Fruit fly (Drosophila melanogaster) whole organism, embryonic: ENCODE results near the gene Kaz-m1.

Source experiments
- ATbp ChIP-seq: fragments of 200-800 bp; sonication (Bioruptor generic); optimal IDR thresholded peaks from 2 replicates; lab custom pipeline; 2017; ENCODE audit warnings: missing biosample characterization, mild to moderate bottlenecking, missing genetic modification characterization, missing genetic modification reagents
- Aef1 ChIP-seq: fragments of 200-800 bp; sonication (Bioruptor generic); IDR thresholded peaks from 3 replicates; pipeline ENCODE4 v1.3.6; 2022; ENCODE audit warnings: missing biosample characterization, missing genetic modification characterization
- Blimp-1 ChIP-seq: fragments of 200-800 bp; sonication (Bioruptor generic); optimal IDR thresholded peaks from 3 replicates; lab custom pipeline; 2018; ENCODE audit warnings: missing biosample characterization, missing genetic modification characterization, mild to moderate bottlenecking, moderate library complexity, missing genetic modification reagents
- CG10654 ChIP-seq: fragments of 200-800 bp; sonication (Bioruptor generic); optimal IDR thresholded peaks from 2 replicates; lab custom pipeline; 2016; ENCODE audit warnings: missing biosample characterization, missing genetic modification characterization
- CG11695 ChIP-seq: fragments of 200-800 bp; sonication (Bioruptor generic); IDR thresholded peaks from 3 replicates; pipeline ENCODE4 v1.3.6; 2022; ENCODE audit warnings: missing biosample characterization, missing genetic modification characterization
- CG12236 ChIP-seq: fragments of 200-800 bp; sonication (Bioruptor generic); optimal IDR thresholded peaks from 2 replicates; lab custom pipeline; 2016; ENCODE audit warnings: missing biosample characterization, missing genetic modification characterization
- CG12659 ChIP-seq: fragments of 200-800 bp; sonication (Bioruptor generic); optimal IDR thresholded peaks from 3 replicates; lab custom pipeline; 2017; ENCODE audit warnings: mild to moderate bottlenecking, missing biosample characterization, missing genetic modification reagents, missing genetic modification characterization
- CG15696 ChIP-seq: fragments of 200-800 bp; sonication (Bioruptor generic); optimal IDR thresholded peaks from 2 replicates; lab custom pipeline; 2019; ENCODE audit warnings: missing biosample characterization, mild to moderate bottlenecking, missing genetic modification characterization, moderate library complexity
- CG1647 ChIP-seq: fragments of 200-800 bp; sonication (Bioruptor generic); optimal IDR thresholded peaks from 3 replicates; lab custom pipeline; 2016; ENCODE audit warnings: missing biosample characterization, missing genetic modification characterization
- CG16779 ChIP-seq: fragments of 200-800 bp; sonication (Bioruptor generic); IDR thresholded peaks from 2 replicates; pipeline ENCODE4 v1.3.6; 2022; ENCODE audit warnings: missing biosample characterization, missing genetic modification characterization
- CG16815 ChIP-seq: fragments of 200-800 bp; sonication (Bioruptor generic); optimal IDR thresholded peaks from 3 replicates; lab custom pipeline; 2017; ENCODE audit warnings: missing biosample characterization, mild to moderate bottlenecking, missing genetic modification characterization
- CG17829 ChIP-seq: fragments of 200-800 bp; optimal IDR thresholded peaks from 2 replicates; lab custom pipeline; 2019; ENCODE audit warnings: missing biosample characterization, mild to moderate bottlenecking, missing genetic modification characterization, moderate library complexity
- CG3726 ChIP-seq: fragments of 200-800 bp; sonication (Bioruptor generic); IDR thresholded peaks from 3 replicates; pipeline ENCODE4, ENCODE4 v1.3.6; 2022; ENCODE audit warnings: missing biosample characterization, missing genetic modification characterization
- CG3838 ChIP-seq: fragments of 200-800 bp; sonication (Bioruptor generic); optimal IDR thresholded peaks from 3 replicates; lab custom pipeline; 2016; ENCODE audit warnings: missing biosample characterization, missing genetic modification characterization
- CG42726 ChIP-seq: fragments of 200-800 bp; sonication (Bioruptor generic); IDR thresholded peaks from 2 replicates; pipeline ENCODE4 v1.3.6; 2022; ENCODE audit warnings: missing biosample characterization, missing genetic modification characterization; ENCODE audit not compliant: partially characterized antibody
- CG4424 ChIP-seq: fragments of 200-800 bp; sonication (Bioruptor generic); optimal IDR thresholded peaks from 3 replicates; lab custom pipeline; 2016; ENCODE audit warnings: missing biosample characterization, missing genetic modification characterization
- CG4820 ChIP-seq: fragments of 200-800 bp; sonication (Bioruptor generic); optimal IDR thresholded peaks from 3 replicates; lab custom pipeline; 2016; ENCODE audit warnings: missing biosample characterization, missing genetic modification characterization
- CG5180 ChIP-seq: fragments of 200-800 bp; sonication (Bioruptor generic); optimal IDR thresholded peaks from 3 replicates; lab custom pipeline; 2017; ENCODE audit warnings: missing biosample characterization, missing genetic modification characterization, mild to moderate bottlenecking, moderate library complexity, missing genetic modification reagents
- CG8478 ChIP-seq: fragments of >200 bp; optimal IDR thresholded peaks from 2 replicates; lab custom pipeline; 2018
- CG8944 ChIP-seq: fragments of 200-800 bp; sonication (Bioruptor generic); optimal IDR thresholded peaks from 3 replicates; lab custom pipeline; 2016; ENCODE audit warnings: missing biosample characterization, missing genetic modification characterization
- CG9215 ChIP-seq: fragments of 200-800 bp; sonication (Bioruptor generic); IDR thresholded peaks from 2 replicates; pipeline ENCODE4 v1.3.6; 2022; ENCODE audit warnings: missing biosample characterization, missing genetic modification characterization
- CG9876 ChIP-seq: fragments of 200-800 bp; sonication (Bioruptor generic); optimal IDR thresholded peaks from 2 replicates; lab custom pipeline; 2016; ENCODE audit warnings: missing biosample characterization, missing genetic modification characterization
- CHES-1-like ChIP-seq: fragments of 200-800 bp; sonication (Bioruptor generic); optimal IDR thresholded peaks from 2 replicates; lab custom pipeline; 2016; ENCODE audit warnings: missing biosample characterization, missing genetic modification characterization
- CTCF ChIP-seq: fragments of 200-800 bp; sonication (Bioruptor generic); optimal IDR thresholded peaks from 2 replicates; lab custom pipeline; 2017; ENCODE audit warnings: missing biosample characterization, mild to moderate bottlenecking, missing genetic modification characterization, moderate library complexity
- Dbx ChIP-seq: fragments of 200-800 bp; sonication (Bioruptor generic); IDR thresholded peaks from 3 replicates; pipeline ENCODE4 v1.3.6; 2022; ENCODE audit warnings: missing biosample characterization, missing genetic modification characterization
- Dll ChIP-seq: fragments of 200-800 bp; sonication (Bioruptor generic); IDR thresholded peaks from 4 replicates; pipeline ENCODE4 v1.3.6; 2022; ENCODE audit warnings: missing biosample characterization, missing genetic modification characterization; ENCODE audit not compliant: partially characterized antibody
- Doc2 ChIP-seq: fragments of 200-800 bp; sonication (Bioruptor generic); IDR thresholded peaks from 2 replicates; pipeline ENCODE4 v1.3.6; 2022; ENCODE audit warnings: missing biosample characterization, missing genetic modification characterization
- Fer2 ChIP-seq: fragments of 200-800 bp; sonication (Bioruptor generic); optimal IDR thresholded peaks from 2 replicates; lab custom pipeline; 2018; ENCODE audit warnings: missing biosample characterization, mild to moderate bottlenecking, missing genetic modification characterization, moderate library complexity
- Hr78 ChIP-seq, 2 experiments: fragments of 200-800 bp in 1 of 2; fragments of >200 bp in 1 of 2; sonication (Bioruptor generic) in 1 of 2; optimal IDR thresholded peaks; 2 replicates each; lab custom pipeline; 2017 to 2019; ENCODE audit warnings: missing biosample characterization in 2 of 2, missing genetic modification characterization in 2 of 2, mild to moderate bottlenecking in 1 of 2, moderate library complexity in 1 of 2
- Lpt ChIP-seq: fragments of >200 bp; optimal IDR thresholded peaks from 2 replicates; lab custom pipeline; 2018; ENCODE audit warnings: missing biosample characterization, missing genetic modification characterization
- Side ChIP-seq: fragments of 200-800 bp; sonication (Bioruptor generic); optimal IDR thresholded peaks from 2 replicates; lab custom pipeline; 2016; ENCODE audit warnings: missing biosample characterization, missing genetic modification characterization
- Six4 ChIP-seq: fragments of 200-800 bp; sonication (Bioruptor generic); optimal IDR thresholded peaks from 2 replicates; lab custom pipeline; 2016; ENCODE audit warnings: missing biosample characterization, missing genetic modification characterization
- Stat92E ChIP-seq, 3 experiments: fragments of >200 bp in 2 of 3; fragments of 200-800 bp in 1 of 3; sonication (Bioruptor generic) in 1 of 3; optimal IDR thresholded peaks; 2 replicates each; lab custom pipeline; 2017 to 2019; ENCODE audit warnings: missing biosample characterization in 3 of 3, missing genetic modification characterization in 3 of 3, mild to moderate bottlenecking in 1 of 3, moderate library complexity in 1 of 3
- Trl ChIP-seq, 3 experiments: fragments of >200 bp in 2 of 3; fragments of 200-800 bp in 1 of 3; sonication (Bioruptor generic) in 1 of 3; optimal IDR thresholded peaks; 2 replicates in 1 of 3; 3 replicates in 2 of 3; lab custom pipeline; 2016 to 2017; ENCODE audit warnings: missing biosample characterization in 1 of 3, missing genetic modification characterization in 1 of 3
- Usf ChIP-seq: fragments of 200-800 bp; sonication (Bioruptor generic); optimal IDR thresholded peaks from 2 replicates; lab custom pipeline; 2017; ENCODE audit warnings: missing genotype, missing biosample characterization, missing genetic modification characterization
- ac ChIP-seq: fragments of 200-800 bp; sonication (Bioruptor generic); optimal IDR thresholded peaks from 3 replicates; lab custom pipeline; 2017; ENCODE audit warnings: missing biosample characterization, mild to moderate bottlenecking, missing genetic modification characterization
- al ChIP-seq: fragments of 200-800 bp; sonication (Bioruptor generic); IDR thresholded peaks from 2 replicates; pipeline ENCODE4 v1.3.6; 2022; ENCODE audit warnings: missing biosample characterization, missing genetic modification characterization
- ato ChIP-seq: fragments of 200-800 bp; sonication (Bioruptor generic); IDR thresholded peaks from 2 replicates; pipeline ENCODE4 v1.3.6; 2022; ENCODE audit warnings: missing biosample characterization, missing genetic modification characterization; ENCODE audit not compliant: partially characterized antibody
- fd64A ChIP-seq: fragments of 200-800 bp; sonication (Bioruptor generic); optimal IDR thresholded peaks from 3 replicates; lab custom pipeline; 2018; ENCODE audit warnings: missing biosample characterization, mild to moderate bottlenecking, missing genetic modification characterization
- gcm2 ChIP-seq: fragments of 200-800 bp; sonication (Bioruptor generic); optimal IDR thresholded peaks from 2 replicates; lab custom pipeline; 2016; ENCODE audit warnings: missing biosample characterization, missing genetic modification characterization
- klu ChIP-seq: fragments of 200-800 bp; sonication (Bioruptor generic); IDR thresholded peaks from 2 replicates; pipeline ENCODE4 v1.3.6; 2022; ENCODE audit warnings: missing biosample characterization, missing genetic modification characterization
- mld ChIP-seq: fragments of 200-800 bp; sonication (Bioruptor generic); IDR thresholded peaks from 3 replicates; pipeline ENCODE4 v1.3.6; 2022; ENCODE audit warnings: missing biosample characterization, missing genetic modification characterization; ENCODE audit not compliant: partially characterized antibody
- oc ChIP-seq: fragments of 200-800 bp; sonication (Bioruptor generic); optimal IDR thresholded peaks from 2 replicates; lab custom pipeline; 2018; ENCODE audit warnings: missing biosample characterization, mild to moderate bottlenecking, missing genetic modification characterization, moderate library complexity
- p53 ChIP-seq: fragments of 200-800 bp; sonication (Bioruptor generic); optimal IDR thresholded peaks from 2 replicates; lab custom pipeline; 2016; ENCODE audit warnings: missing biosample characterization, missing genetic modification characterization
- ranshi ChIP-seq: fragments of 200-800 bp; sonication (Bioruptor generic); IDR thresholded peaks from 2 replicates; pipeline ENCODE4 v1.3.6; 2022; ENCODE audit warnings: missing biosample characterization, missing genetic modification characterization
- vnd ChIP-seq: fragments of 200-800 bp; sonication (Bioruptor generic); IDR thresholded peaks from 3 replicates; pipeline ENCODE4 v1.3.6; 2022; ENCODE audit warnings: missing biosample characterization, missing genetic modification characterization; ENCODE audit not compliant: partially characterized antibody
- z ChIP-seq: fragments of 200-800 bp; sonication (Bioruptor generic); IDR thresholded peaks from 3 replicates; pipeline ENCODE4 v1.3.6; 2022; ENCODE audit warnings: missing biosample characterization, missing genetic modification characterization
- zf30C ChIP-seq: fragments of 200-800 bp; sonication (Bioruptor generic); optimal IDR thresholded peaks from 3 replicates; lab custom pipeline; 2018; ENCODE audit warnings: missing biosample characterization, mild to moderate bottlenecking, missing genetic modification characterization

Kaz-m1 gene

dm6 chr3R:26017771-26018731, 3.5 kb downstream of the Kaz-m1 start (continued):
- TF ChIP-seq CG42726 (GFP tag; lab: Robert Waterston, UW) = no peak
- TF ChIP-seq ac (GFP tag; lab: Kevin White, UChicago) = peak; percentile 82
- TF ChIP-seq Fer2 = no peak
- no peak for TF ChIP-seq CTCF (GFP tag; lab: Kevin White, UChicago)
- TF ChIP-seq CG3726 (GFP tag; lab: Robert Waterston, UW) = no peak; the same call in 2 of the 3 replicates
- TF ChIP-seq Blimp-1 = peak; percentile 80
- peak; percentile 91 for TF ChIP-seq CG16815
- TF ChIP-seq al (GFP tag; lab: Robert Waterston, UW) = no peak
- TF ChIP-seq CG9215 (GFP tag; lab: Robert Waterston, UW) = no peak
- TF ChIP-seq Hr78 (GFP tag; optimal IDR thresholded peaks at IDR 0.05; lab: Kevin White, UChicago) = peak in 1 of 2 experiments; percentile 69
- TF ChIP-seq Usf = peak; percentile 83
- TF ChIP-seq Six4 (GFP tag; lab: Kevin White, UChicago) = peak; percentile 57
- TF ChIP-seq Side = no peak
- peak; percentile 51; the same call in 1 of the 2 replicates for TF ChIP-seq ranshi (GFP tag; lab: Robert Waterston, UW)
- TF ChIP-seq CG12236 (GFP tag; lab: Kevin White, UChicago) = no peak
- TF ChIP-seq mld (GFP tag; lab: Robert Waterston, UW) = no peak
- TF ChIP-seq CG15696 (tag; lab: Kevin White, UChicago) = peak; percentile 99
- no peak for TF ChIP-seq Aef1 (GFP tag; lab: Robert Waterston, UW)
- no peak for TF ChIP-seq CG1647 (GFP tag; lab: Kevin White, UChicago)
- TF ChIP-seq klu = no peak; the same call in 1 of the 2 replicates
- TF ChIP-seq ATbp (GFP tag; lab: Kevin White, UChicago) = peak; percentile 66
- no peak for TF ChIP-seq CG3838 (GFP tag; lab: Kevin White, UChicago)
- peak; percentile 47 for TF ChIP-seq CG5180
- TF ChIP-seq z (GFP tag; lab: Robert Waterston, UW) = 0 out of 3 replicates have a peak, but pooled peaks have one; percentile 4
- no peak for TF ChIP-seq CG8944 (GFP tag; lab: Kevin White, UChicago)
- TF ChIP-seq CG16779 (GFP tag; lab: Robert Waterston, UW) = 0 out of 2 replicates have a peak, but pooled peaks have one; percentile 7
- TF ChIP-seq CG12659 (GFP tag; lab: Kevin White, UChicago) = peak; percentile 69
- no peak for TF ChIP-seq gcm2 (GFP tag; lab: Kevin White, UChicago)
- no peak for TF ChIP-seq CG8478 (lab: Kevin White, UChicago)
- TF ChIP-seq CG4424 (GFP tag; lab: Kevin White, UChicago) = peak; percentile 83
- peak; percentile 52 for TF ChIP-seq oc (tag; lab: Kevin White, UChicago)
- TF ChIP-seq Dll = no peak
- TF ChIP-seq p53 (GFP tag; lab: Kevin White, UChicago) = no peak
- TF ChIP-seq CG9876 (GFP tag; lab: Kevin White, UChicago) = no peak
- TF ChIP-seq Trl (optimal IDR thresholded peaks at IDR 0.05; lab: Kevin White, UChicago) = no peak
- TF ChIP-seq Trl (GFP tag; optimal IDR thresholded peaks at IDR 0.05; lab: Kevin White, UChicago) = peak; percentile 13
- TF ChIP-seq vnd (GFP tag; lab: Robert Waterston, UW) = no peak
- TF ChIP-seq fd64A (GFP tag; lab: Kevin White, UChicago) = no peak
- no peak for TF ChIP-seq zf30C
- TF ChIP-seq Lpt (GFP tag; lab: Kevin White, UChicago) = no peak
- TF ChIP-seq Doc2 (GFP tag; lab: Robert Waterston, UW) = no peak
- TF ChIP-seq CG4820 (GFP tag; lab: Kevin White, UChicago) = peak; percentile 78
- peak in 1 of 3 experiments; percentile 72 for TF ChIP-seq Stat92E (GFP tag; optimal IDR thresholded peaks at IDR 0.05; lab: Kevin White, UChicago)
- TF ChIP-seq CHES-1-like (GFP tag; lab: Kevin White, UChicago) = no peak
- no peak for TF ChIP-seq Dbx
- peak; percentile 35 for TF ChIP-seq CG10654
- no peak for TF ChIP-seq ato (GFP tag; lab: Robert Waterston, UW)
- TF ChIP-seq CG11695 (GFP tag; lab: Robert Waterston, UW) = peak; percentile 90
- peak; percentile 94 for TF ChIP-seq CG17829
